Worm (Caenorhabditis elegans) whole organism, L4 larva: ENCODE results near the gene Y57G11A.2.

Experiments
- F49E8.2 ChIP-seq: sonication (generic microtip); optimal IDR thresholded peaks from 2 replicates; lab custom pipeline; 2016; ENCODE audit warnings: missing compliant biosample characterization, mild to moderate bottlenecking, missing genetic modification characterization, borderline replicate concordance
- R02D3.7 ChIP-seq: fragments of 150-350 bp; sonication (generic microtip); optimal IDR thresholded peaks from 3 replicates; lab custom pipeline; 2014; ENCODE audit warnings: missing biosample characterization, missing genetic modification characterization
- Y5F2A.4 ChIP-seq: fragments of 200-800 bp; sonication (Bioruptor generic); optimal IDR thresholded peaks from 2 replicates; lab custom pipeline; 2018; ENCODE audit warnings: mild to moderate bottlenecking, missing genetic modification characterization, missing compliant biosample characterization
- aha-1 ChIP-seq: fragments of 150-350 bp; peaks from one replicate; lab custom pipeline; 2014; ENCODE audit warnings: missing biosample characterization, missing genetic modification characterization
- aly-2 ChIP-seq: sonication (generic microtip); optimal IDR thresholded peaks from 2 replicates; lab custom pipeline; 2018; ENCODE audit warnings: missing biosample characterization, missing genetic modification characterization
- ceh-82 ChIP-seq: sonication (generic microtip); optimal IDR thresholded peaks from 2 replicates; lab custom pipeline; 2017; ENCODE audit warnings: missing biosample characterization, missing genetic modification characterization
- ctbp-1 ChIP-seq: fragments of 200-800 bp; sonication (Bioruptor generic); IDR thresholded peaks from 2 replicates; pipeline ENCODE4 v1.3.6; 2022; ENCODE audit warnings: missing genetic modification reagents, missing genetic modification characterization, missing compliant biosample characterization
- dmd-9 ChIP-seq: fragments of 200-800 bp; sonication (Bioruptor generic); IDR thresholded peaks from 2 replicates; pipeline ENCODE4 v1.3.6; 2022; ENCODE audit warnings: missing genetic modification reagents, missing genetic modification characterization, missing compliant biosample characterization
- jun-1 ChIP-seq: fragments of 150-350 bp; optimal IDR thresholded peaks from 2 replicates; lab custom pipeline; 2014; ENCODE audit warnings: missing biosample characterization, missing genetic modification reagents, missing genetic modification characterization
- nhr-10 ChIP-seq: fragments of 150-350 bp; optimal IDR thresholded peaks from 2 replicates; lab custom pipeline; 2014; ENCODE audit warnings: missing biosample characterization, missing genetic modification characterization
- nhr-11 ChIP-seq: fragments of 150-350 bp; optimal IDR thresholded peaks from 2 replicates; lab custom pipeline; 2014; ENCODE audit warnings: missing biosample characterization, missing genetic modification characterization
- snpc-4 ChIP-seq: fragments of 150-350 bp; optimal IDR thresholded peaks from 2 replicates; lab custom pipeline; 2014; ENCODE audit warnings: missing biosample characterization, missing genetic modification characterization
- zfp-2 ChIP-seq: sonication (generic microtip); optimal IDR thresholded peaks from 2 replicates; lab custom pipeline; 2016; ENCODE audit warnings: mild to moderate bottlenecking, missing genetic modification characterization, missing compliant biosample characterization

DNA sequence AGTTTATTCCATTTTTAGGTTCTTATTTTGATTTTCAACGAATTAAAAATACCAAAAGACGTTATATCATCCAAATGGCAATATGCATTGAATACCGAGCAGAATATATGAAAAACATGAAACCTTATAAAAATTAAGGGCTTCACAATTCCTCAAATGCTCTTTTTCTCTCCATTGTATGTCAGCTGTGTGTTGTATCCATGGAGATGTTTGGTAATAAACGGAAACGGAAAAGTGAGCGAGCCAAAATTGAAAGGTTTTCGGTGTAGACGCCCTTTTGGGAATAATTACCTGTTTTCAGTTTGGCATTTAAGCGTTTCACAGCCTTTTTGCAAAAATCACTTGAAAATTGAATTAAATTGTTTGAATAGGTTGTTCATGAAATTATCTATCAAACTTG is 38.3 kb upstream of the Y57G11A.2 start:
- TF ChIP-seq zfp-2 (no peak), F49E8.2 (tag; lab: Kevin White, UChicago) (no peak), aly-2 (tag; lab: Kevin White, UChicago) (no peak), R02D3.7 (tag; lab: Kevin White, UChicago) (no peak), ceh-82 (tag; lab: Kevin White, UChicago) (no peak), dmd-9 (GFP tag; lab: Robert Waterston, UW) (no peak), nhr-10 (tag; lab: Kevin White, UChicago) (no peak), snpc-4 (no peak), Y5F2A.4 (GFP tag; lab: Kevin White, UChicago) (no peak), aha-1 (peak; percentile 54), ctbp-1 (GFP tag; lab: Robert Waterston, UW) (no peak), nhr-11 (no peak), jun-1 (no peak)
